Worm (Caenorhabditis elegans) whole organism, early embryonic: ENCODE results near the gene T22F3.12.
"Not testable (repeated sequence)": the region's sequence is repeated elsewhere in the genome, so short reads cannot be mapped to it uniquely, and the experiment has no call there.

ENCODE experiments used
- B0310.2 ChIP-seq: sonication (generic microtip); optimal IDR thresholded peaks from 2 replicates; lab custom pipeline; 2016; ENCODE audit warnings: mild to moderate bottlenecking, missing genetic modification characterization, missing compliant biosample characterization
- F13C5.2 ChIP-seq: sonication (generic microtip); optimal IDR thresholded peaks from 2 replicates; lab custom pipeline; 2017; ENCODE audit warnings: mild to moderate bottlenecking, missing genetic modification characterization, inconsistent platforms, missing compliant biosample characterization
- aly-1 ChIP-seq: sonication (generic microtip); optimal IDR thresholded peaks from 2 replicates; lab custom pipeline; 2016; ENCODE audit warnings: missing genetic modification characterization, missing compliant biosample characterization
- ama-1 ChIP-seq: fragments of 150-350 bp; optimal IDR thresholded peaks from 2 replicates; lab custom pipeline; 2014
- ceh-13 ChIP-seq: fragments of 200-800 bp; sonication (Bioruptor generic); optimal IDR thresholded peaks from 2 replicates; lab custom pipeline; 2018; ENCODE audit warnings: mild to moderate bottlenecking, missing genetic modification characterization, missing compliant biosample characterization
- ceh-36 ChIP-seq: sonication (generic microtip); optimal IDR thresholded peaks from 2 replicates; lab custom pipeline; 2016; ENCODE audit warnings: missing genetic modification characterization, inconsistent platforms, missing compliant biosample characterization
- ets-7 ChIP-seq: sonication (generic microtip); optimal IDR thresholded peaks from 2 replicates; lab custom pipeline; 2016; ENCODE audit warnings: missing genotype, missing genetic modification characterization, missing compliant biosample characterization
- flt-1 ChIP-seq: fragments of 200-800 bp; sonication (Bioruptor generic); IDR thresholded peaks from 2 replicates; pipeline ENCODE4 v1.3.6; 2022; ENCODE audit warnings: missing genetic modification characterization, missing compliant biosample characterization
- hmbx-1 ChIP-seq: sonication (generic microtip); optimal IDR thresholded peaks from 2 replicates; lab custom pipeline; 2016; ENCODE audit warnings: mild to moderate bottlenecking, missing genetic modification characterization, missing compliant biosample characterization
- hmg-4 ChIP-seq: fragments of 200-800 bp; sonication (Bioruptor generic); optimal IDR thresholded peaks from 2 replicates; lab custom pipeline; 2018; ENCODE audit warnings: mild to moderate bottlenecking, missing genetic modification characterization, missing compliant biosample characterization
- hnd-1 ChIP-seq: sonication (generic microtip); optimal IDR thresholded peaks from 2 replicates; lab custom pipeline; 2016; ENCODE audit warnings: missing genetic modification characterization, missing compliant biosample characterization
- pes-1 ChIP-seq: fragments of 200-800 bp; sonication (Bioruptor generic); IDR thresholded peaks from 2 replicates; pipeline ENCODE4 v1.3.6; 2022; ENCODE audit warnings: missing genetic modification reagents, missing genetic modification characterization, missing compliant biosample characterization
- scrt-1 ChIP-seq: fragments of 200-800 bp; sonication (Bioruptor generic); IDR thresholded peaks from 2 replicates; pipeline ENCODE4 v1.3.6; 2022; ENCODE audit warnings: missing genetic modification characterization, missing compliant biosample characterization
- sea-1 ChIP-seq: fragments of 200-800 bp; sonication (Bioruptor generic); conservative IDR thresholded peaks from 2 replicates; pipeline ENCODE4 v1.3.6; 2022; ENCODE audit warnings: missing genetic modification characterization, missing compliant biosample characterization
- tbx-11 ChIP-seq: fragments of 200-800 bp; sonication (Bioruptor generic); IDR thresholded peaks from 2 replicates; pipeline ENCODE4 v1.3.6; 2022; ENCODE audit warnings: missing genetic modification characterization, missing compliant biosample characterization
- tbx-37 ChIP-seq: fragments of 200-800 bp; sonication (Bioruptor generic); conservative IDR thresholded peaks from 2 replicates; pipeline ENCODE4 v1.3.6; 2022; ENCODE audit warnings: missing genetic modification reagents, missing genetic modification characterization, missing compliant biosample characterization
- tra-4 ChIP-seq: sonication (generic microtip); optimal IDR thresholded peaks from 2 replicates; lab custom pipeline; 2017; ENCODE audit warnings: missing genetic modification characterization, missing compliant biosample characterization

T22F3.12 gene

DNA sequence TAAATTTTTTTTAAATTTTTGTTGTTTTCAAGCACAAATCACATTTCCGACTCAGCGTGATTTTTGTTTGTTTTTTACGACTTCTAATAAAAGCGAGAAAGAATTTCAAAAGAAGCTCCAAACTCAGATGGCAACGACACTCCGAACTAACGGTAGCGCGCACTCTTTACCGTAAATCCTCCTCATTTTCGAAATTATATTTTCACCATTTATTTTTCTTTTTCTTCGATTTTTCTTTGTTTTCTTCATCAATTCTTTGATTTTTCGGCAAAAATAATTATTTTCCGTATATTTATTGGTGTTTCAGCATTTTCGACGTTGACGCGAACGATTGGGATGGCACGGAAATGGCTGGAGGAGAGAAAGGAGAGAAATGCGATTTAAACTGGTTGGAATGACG is 33.3 kb downstream of the T22F3.12 start, which contains the start of gene T24A6.1:
Gene T24A6.1 (plus strand): TSS at position 301 of the 400 bp plus-strand sequence.
- not testable (repeated sequence) for TF ChIP-seq ceh-13 (GFP tag; lab: Kevin White, UChicago); hmg-4 (GFP tag; lab: Kevin White, UChicago); F13C5.2

DNA sequence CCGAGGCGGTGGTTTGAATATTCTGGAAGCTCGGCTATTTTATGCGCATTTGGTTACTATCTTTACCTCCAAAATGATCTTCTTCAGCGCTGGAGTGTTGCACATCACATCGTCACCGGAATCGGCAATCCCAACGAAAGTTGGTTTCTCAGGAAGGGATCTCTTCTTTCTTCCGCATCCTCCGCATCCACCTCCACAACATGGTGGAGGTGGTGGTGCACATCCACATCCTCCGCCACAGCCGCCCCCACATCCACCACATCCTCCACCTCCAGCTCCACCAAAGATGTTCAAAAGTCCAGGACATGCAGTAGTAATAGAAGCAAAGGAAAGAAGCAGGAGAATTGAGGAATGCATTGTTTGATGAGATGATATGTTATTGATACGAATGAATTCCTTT is 34.6 kb downstream of the T22F3.12 start, which contains the start of gene grl-31:
Gene grl-31 (minus strand): TSS at position 357 of the 400 bp plus-strand sequence.
- TF ChIP-seq tbx-11 = no peak
- no peak for TF ChIP-seq flt-1 (GFP tag; lab: Robert Waterston, UW)
- TF ChIP-seq hmbx-1 = no peak
- TF ChIP-seq tra-4 (tag; lab: Kevin White, UChicago) = no peak
- TF ChIP-seq pes-1 (GFP tag; lab: Robert Waterston, UW) = no peak
- TF ChIP-seq F13C5.2 = no peak
- TF ChIP-seq ets-7 (tag; lab: Kevin White, UChicago) = no peak
- no peak for TF ChIP-seq sea-1
- TF ChIP-seq B0310.2 (tag; lab: Kevin White, UChicago) = no peak
- TF ChIP-seq aly-1 (tag; lab: Kevin White, UChicago) = no peak
- no peak for TF ChIP-seq ceh-13 (GFP tag; lab: Kevin White, UChicago)
- TF ChIP-seq hnd-1 (tag; lab: Kevin White, UChicago) = no peak
- TF ChIP-seq tbx-37 (GFP tag; lab: Robert Waterston, UW) = no peak
- no peak for TF ChIP-seq hmg-4 (GFP tag; lab: Kevin White, UChicago)
- no peak for TF ChIP-seq ceh-36 (tag; lab: Kevin White, UChicago)
- no peak for TF ChIP-seq ama-1 (lab: Kevin White, UChicago)
- no peak for TF ChIP-seq scrt-1 (GFP tag; lab: Robert Waterston, UW)

ce11 chrV:3555986-3556385 is 36.0 kb downstream of the T22F3.12 start, which contains the start of gene grl-30:
TSS of gene grl-30 (plus strand) at chrV:3556286.
- no peak for TF ChIP-seq hmg-4 (GFP tag; lab: Kevin White, UChicago)
- no peak for TF ChIP-seq scrt-1 (GFP tag; lab: Robert Waterston, UW)
- no peak for TF ChIP-seq B0310.2 (tag; lab: Kevin White, UChicago)
- TF ChIP-seq aly-1 (tag; lab: Kevin White, UChicago) = no peak
- no peak for TF ChIP-seq pes-1 (GFP tag; lab: Robert Waterston, UW)
- TF ChIP-seq sea-1 = no peak
- no peak for TF ChIP-seq hnd-1 (tag; lab: Kevin White, UChicago)

- TF ChIP-seq ets-7 (tag; lab: Kevin White, UChicago) (no peak), pes-1 (GFP tag; lab: Robert Waterston, UW) (no peak), sea-1 (no peak), hmg-4 (GFP tag; lab: Kevin White, UChicago) (no peak), F13C5.2 (no peak), scrt-1 (GFP tag; lab: Robert Waterston, UW) (no peak), ceh-13 (GFP tag; lab: Kevin White, UChicago) (no peak), hmbx-1 (no peak), flt-1 (GFP tag; lab: Robert Waterston, UW) (no peak), hnd-1 (tag; lab: Kevin White, UChicago) (no peak), ama-1 (lab: Kevin White, UChicago) (no peak), ceh-36 (tag; lab: Kevin White, UChicago) (no peak), aly-1 (tag; lab: Kevin White, UChicago) (no peak)
Observed at ce11 chrV:3554869-3555268, 37.1 kb downstream of the T22F3.12 start, which contains the start of gene grl-29. TSS of gene grl-29 (minus strand) at chrV:3555236.

DNA sequence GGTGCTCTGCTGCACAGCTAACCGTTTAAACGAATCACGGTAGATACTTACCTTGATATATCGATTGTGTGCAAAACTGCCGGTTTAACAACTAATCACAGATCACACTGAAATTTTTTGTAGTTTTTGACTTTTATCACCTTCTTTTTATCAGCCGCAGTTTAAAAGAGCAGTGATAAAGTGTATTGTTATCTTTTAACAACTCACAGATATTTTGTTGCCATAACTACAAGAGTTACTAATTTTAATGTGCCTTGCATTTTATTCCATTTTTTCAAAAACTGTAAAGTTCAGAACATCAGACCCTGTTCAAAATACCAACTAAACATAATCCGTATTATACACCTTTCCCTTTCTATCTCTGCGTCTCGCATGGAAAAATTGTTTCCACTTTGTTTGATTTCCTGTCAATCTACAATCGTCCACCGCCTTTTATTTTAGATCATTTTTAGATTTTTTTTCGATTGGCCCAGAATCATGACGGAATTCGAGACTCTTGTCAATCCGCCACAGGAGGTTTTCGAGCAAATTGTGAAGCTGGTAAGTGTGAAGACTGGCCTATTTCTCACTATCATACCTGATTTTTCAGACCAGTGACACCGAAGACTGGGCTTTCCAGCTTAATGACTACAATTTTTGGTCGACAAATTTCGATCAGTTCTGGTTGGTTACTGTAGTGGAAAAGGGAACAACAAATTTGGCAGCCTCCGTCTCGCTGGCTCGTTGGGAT is 39.1 kb downstream of the T22F3.12 start, which contains the start of gene T24A6.20:
Gene T24A6.20 (plus strand): TSS at position 395 of the 730 bp plus-strand sequence.
- no peak for TF ChIP-seq flt-1 (GFP tag; lab: Robert Waterston, UW)
- no peak for TF ChIP-seq aly-1 (tag; lab: Kevin White, UChicago)
- TF ChIP-seq tra-4 (tag; lab: Kevin White, UChicago) = no peak
- TF ChIP-seq F13C5.2 = no peak
- no peak for TF ChIP-seq pes-1 (GFP tag; lab: Robert Waterston, UW)
- no peak for TF ChIP-seq ama-1 (lab: Kevin White, UChicago)

DNA sequence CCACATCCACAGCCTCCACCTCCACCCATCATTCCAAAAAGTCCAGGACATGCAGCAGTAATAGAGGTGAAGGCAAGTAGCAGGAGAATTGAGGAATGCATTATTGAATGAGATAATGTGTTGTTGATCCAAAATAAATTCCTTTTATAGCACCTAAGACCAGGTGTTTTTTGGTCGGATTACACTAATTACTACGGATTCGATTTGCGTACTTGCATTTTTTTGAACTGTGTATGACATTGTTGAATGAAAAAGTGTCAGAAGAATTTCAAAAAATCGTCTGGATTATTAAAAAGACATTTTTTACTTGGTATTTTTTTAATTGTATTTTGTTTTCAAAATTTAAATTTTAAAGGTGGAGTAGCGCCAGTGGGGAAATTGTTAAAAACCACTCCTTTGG is 40.2 kb downstream of the T22F3.12 start, which contains the start of gene grl-28:
Gene grl-28 (minus strand): TSS at position 101 of the 400 bp plus-strand sequence.
- no peak for TF ChIP-seq flt-1 (GFP tag; lab: Robert Waterston, UW)
- no peak for TF ChIP-seq scrt-1 (GFP tag; lab: Robert Waterston, UW)
- no peak for TF ChIP-seq aly-1 (tag; lab: Kevin White, UChicago)

DNA sequence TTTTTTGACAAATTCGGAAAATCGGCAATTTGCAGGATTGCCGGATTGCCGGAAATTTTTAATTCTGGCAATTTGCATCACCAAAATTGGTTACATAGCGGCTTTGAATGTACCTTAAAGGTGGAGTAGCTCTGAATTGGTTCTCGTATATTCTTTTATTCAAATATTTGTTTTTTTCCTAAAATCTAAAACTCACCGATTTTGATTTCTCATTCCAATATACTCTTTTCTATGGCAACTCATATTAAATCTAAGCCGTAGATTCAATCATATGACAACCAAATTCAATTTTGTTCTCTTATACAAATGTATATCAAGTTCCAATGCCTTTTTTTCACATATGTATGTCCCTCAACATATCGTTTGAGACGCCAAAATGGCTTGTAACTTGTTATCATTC is 42.4 kb downstream of the T22F3.12 start, which contains the start of gene sri-21:
Gene sri-21 (plus strand): TSS at position 301 of the 400 bp plus-strand sequence.
- TF ChIP-seq ama-1 (lab: Kevin White, UChicago) (no peak), tbx-37 (GFP tag; lab: Robert Waterston, UW) (no peak), ceh-36 (tag; lab: Kevin White, UChicago) (no peak), aly-1 (tag; lab: Kevin White, UChicago) (no peak), sea-1 (no peak), B0310.2 (tag; lab: Kevin White, UChicago) (no peak), flt-1 (GFP tag; lab: Robert Waterston, UW) (no peak)

ce11 chrV:3548798-3549197 is 43.2 kb downstream of the T22F3.12 start, which contains the start of gene srw-130:
TSS of gene srw-130 (minus strand) at chrV:3548898.
- TF ChIP-seq ceh-13 (GFP tag; lab: Kevin White, UChicago) (no peak), F13C5.2 (no peak), B0310.2 (tag; lab: Kevin White, UChicago) (no peak), tbx-11 (no peak), ama-1 (lab: Kevin White, UChicago) (no peak), tra-4 (tag; lab: Kevin White, UChicago) (no peak)
